Fruit fly (Drosophila melanogaster): ENCODE data around the gene CycK.
A peak's percentile ranks its signal among the peaks of the same experiment; 100 is the strongest.

Gene CycK

DNA sequence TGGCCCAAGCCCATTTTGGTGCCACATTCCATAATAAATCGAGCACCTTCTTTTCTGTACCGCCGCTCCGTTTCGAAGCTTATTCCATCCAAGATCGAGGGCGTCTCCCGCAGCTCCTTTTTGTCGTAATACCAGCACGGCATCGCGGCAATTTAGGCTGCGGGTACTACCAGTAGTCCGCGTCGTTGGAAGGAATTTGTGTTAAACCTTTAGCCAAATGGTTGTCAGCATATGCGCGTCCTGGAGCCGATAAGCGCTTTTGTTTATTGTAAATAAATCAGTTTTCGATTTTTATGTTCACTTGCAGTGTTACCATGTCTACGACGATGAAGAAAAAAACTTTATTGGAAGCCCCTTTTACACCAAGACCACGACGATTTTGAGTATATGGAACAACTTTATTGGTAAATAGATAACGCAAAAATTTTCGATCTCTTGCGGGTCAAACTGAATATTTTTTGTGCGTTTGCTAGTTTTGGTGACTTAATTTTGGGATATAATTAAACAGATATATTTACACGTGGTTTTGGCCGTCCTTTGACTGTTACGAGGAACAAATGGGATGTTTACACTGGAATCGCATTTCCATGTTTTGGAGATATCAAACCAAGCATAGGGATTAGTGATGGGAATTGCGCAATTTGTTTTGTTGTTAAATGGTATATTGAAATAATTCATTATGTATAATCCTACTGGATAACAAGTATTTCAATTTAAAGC, at the start of gene CycK (continued):
- TF ChIP-seq mirr (GFP tag; optimal IDR thresholded peaks at IDR 0.05) (no peak), Scr (GFP tag; IDR thresholded peaks at IDR 0.05; ENCODE audit: partially characterized antibody) (no peak), Usf (GFP tag; optimal IDR thresholded peaks at IDR 0.05) (no peak), insv (GFP tag; optimal IDR thresholded peaks at IDR 0.05) (no peak), CG17568 (GFP tag; optimal IDR thresholded peaks at IDR 0.05) (no peak), CG17186 (GFP tag; optimal IDR thresholded peaks at IDR 0.05) (no peak), CG4360 (GFP tag; IDR thresholded peaks at IDR 0.05) (no peak), CG3407 (GFP tag; optimal IDR thresholded peaks at IDR 0.05) (no peak), fru (optimal IDR thresholded peaks at IDR 0.05) (no peak), CG9932 (GFP tag; IDR thresholded peaks at IDR 0.05) (no peak), az2 (GFP tag; optimal IDR thresholded peaks at IDR 0.05) (no peak), kah (GFP tag; optimal IDR thresholded peaks at IDR 0.05) (no peak), Poxn (GFP tag; IDR thresholded peaks at IDR 0.05) (no peak), sd (tag; optimal IDR thresholded peaks at IDR 0.05) (no peak), CG16779 (GFP tag; IDR thresholded peaks at IDR 0.05) (no peak), ci (GFP tag; IDR thresholded peaks at IDR 0.05) (no peak), eve (GFP tag; optimal IDR thresholded peaks at IDR 0.05) (peak in 1 of 2 experiments; percentile 51), CG12104 (GFP tag; optimal IDR thresholded peaks at IDR 0.05) (no peak), YL-1 (GFP tag; optimal IDR thresholded peaks at IDR 0.05) (peak; percentile 1), CG3281 (GFP tag; optimal IDR thresholded peaks at IDR 0.05) (no peak), CG8944 (GFP tag; optimal IDR thresholded peaks at IDR 0.05) (no peak), pum (GFP tag; optimal IDR thresholded peaks at IDR 0.05) (no peak), tin (GFP tag; optimal IDR thresholded peaks at IDR 0.05) (no peak), CG7372 (GFP tag; IDR thresholded peaks at IDR 0.05) (no peak), Dip2 (GFP tag; IDR thresholded peaks at IDR 0.05) (no peak), cad (GFP tag; optimal IDR thresholded peaks at IDR 0.05) (no peak), Bgb (GFP tag; IDR thresholded peaks at IDR 0.05; ENCODE audit: partially characterized antibody) (no peak), gro (GFP tag; optimal IDR thresholded peaks at IDR 0.05) (no peak), stwl (tag; optimal IDR thresholded peaks at IDR 0.05) (peak; percentile 11), sug (tag; optimal IDR thresholded peaks at IDR 0.05) (peak; percentile 18), dm (GFP tag; optimal IDR thresholded peaks at IDR 0.05) (peak; percentile 88), tll (GFP tag; optimal IDR thresholded peaks at IDR 0.05) (no peak), Deaf1 (tag; optimal IDR thresholded peaks at IDR 0.05) (no peak), Abd-B (GFP tag; optimal IDR thresholded peaks at IDR 0.05) (peak; percentile 80), CG15073 (GFP tag; optimal IDR thresholded peaks at IDR 0.05) (no peak), CG15601 (tag; optimal IDR thresholded peaks at IDR 0.05) (no peak), HLH3B (GFP tag; IDR thresholded peaks at IDR 0.05) (no peak), dmrt11E (tag; optimal IDR thresholded peaks at IDR 0.05) (peak; percentile 21), Hmx (GFP tag; optimal IDR thresholded peaks at IDR 0.05) (no peak), CG17328 (GFP tag; IDR thresholded peaks at IDR 0.05) (no peak), Dbx (GFP tag; IDR thresholded peaks at IDR 0.05) (no peak), Sry-δ (GFP tag; optimal IDR thresholded peaks at IDR 0.05) (peak; percentile 67), tap (tag; optimal IDR thresholded peaks at IDR 0.05) (no peak), CG2129 (GFP tag; IDR thresholded peaks at IDR 0.05; ENCODE audit: partially characterized antibody) (no peak), CG11093 (GFP tag; IDR thresholded peaks at IDR 0.05) (no peak), Antp (GFP tag; optimal IDR thresholded peaks at IDR 0.05) (peak; percentile 18), Mrtf (GFP tag; IDR thresholded peaks at IDR 0.05) (no peak), CG4617 (GFP tag; optimal IDR thresholded peaks at IDR 0.05; ENCODE audit: borderline replicate concordance) (peak; percentile 66), lilli (GFP tag; optimal IDR thresholded peaks at IDR 0.05) (peak; percentile 17), CG6854 (GFP tag; optimal IDR thresholded peaks at IDR 0.05) (no peak), sob (GFP tag; IDR thresholded peaks at IDR 0.05) (no peak)
